Fruit fly (Drosophila melanogaster): ENCODE measurements around the gene CG42680.

dm6 chr2L:14614897-14615602 is 27.0 kb upstream of the CG42680 start, which contains the start of the genes Adh and Adhr:
- peak; percentile 67 for TF ChIP-seq CG8301 (tag; optimal IDR thresholded peaks at IDR 0.05)
- TF ChIP-seq CG12605 (GFP tag; IDR thresholded peaks at IDR 0.05) = peak; percentile 63
- no peak for TF ChIP-seq gl (tag; optimal IDR thresholded peaks at IDR 0.05)
- 0 out of 3 replicates have a peak, but pooled peaks have one; percentile 24 for TF ChIP-seq fd96Ca (GFP tag; IDR thresholded peaks at IDR 0.05)
- TF ChIP-seq CG8159 (tag; optimal IDR thresholded peaks at IDR 0.05) = peak; percentile 67
- peak; percentile 63 for TF ChIP-seq CG9948 (tag; optimal IDR thresholded peaks at IDR 0.05)
- TF ChIP-seq Pif1A (GFP tag; optimal IDR thresholded peaks at IDR 0.05) = peak; percentile 46
- peak; percentile 80 for TF ChIP-seq CG32121 (GFP tag; IDR thresholded peaks at IDR 0.05)
- TF ChIP-seq CG13204 (GFP tag; optimal IDR thresholded peaks at IDR 0.05) = no peak
- no peak for TF ChIP-seq rn (GFP tag; IDR thresholded peaks at IDR 0.05)

All from whole organism, pupa.